Worm (Caenorhabditis elegans): ENCODE results near the gene C52E4.12.

ce11 chrV:12033841-12034240 lies 37.9 kb downstream of the C52E4.12 start:
- TF ChIP-seq elt-3 (tag; optimal IDR thresholded peaks at IDR 0.05) = no peak
- no peak for TF ChIP-seq lin-15B (tag; optimal IDR thresholded peaks at IDR 0.05)
- no peak for TF ChIP-seq unc-62 (GFP tag; optimal IDR thresholded peaks at IDR 0.05)
- no peak for TF ChIP-seq nhr-237 (tag; optimal IDR thresholded peaks at IDR 0.05)
- no peak for TF ChIP-seq jun-1 (tag; optimal IDR thresholded peaks at IDR 0.05)
- TF ChIP-seq tbx-2 (tag; optimal IDR thresholded peaks at IDR 0.05) = no peak
- TF ChIP-seq nhr-76 (tag; optimal IDR thresholded peaks at IDR 0.05) = no peak
- no peak for TF ChIP-seq pqm-1 (tag; optimal IDR thresholded peaks at IDR 0.05)
- TF ChIP-seq ceh-28 (tag; optimal IDR thresholded peaks at IDR 0.05) = no peak
- TF ChIP-seq nhr-11 (tag; optimal IDR thresholded peaks at IDR 0.05) = no peak
- no peak for TF ChIP-seq skn-1 (tag; optimal IDR thresholded peaks at IDR 0.05)
- TF ChIP-seq elt-1 (tag; optimal IDR thresholded peaks at IDR 0.05) = no peak
- TF ChIP-seq fkh-10 (GFP tag; optimal IDR thresholded peaks at IDR 0.05) = no peak
- TF ChIP-seq fos-1 (tag; optimal IDR thresholded peaks at IDR 0.05) = no peak
